Worm (Caenorhabditis elegans): ENCODE results near the gene dct-11.

DNA sequence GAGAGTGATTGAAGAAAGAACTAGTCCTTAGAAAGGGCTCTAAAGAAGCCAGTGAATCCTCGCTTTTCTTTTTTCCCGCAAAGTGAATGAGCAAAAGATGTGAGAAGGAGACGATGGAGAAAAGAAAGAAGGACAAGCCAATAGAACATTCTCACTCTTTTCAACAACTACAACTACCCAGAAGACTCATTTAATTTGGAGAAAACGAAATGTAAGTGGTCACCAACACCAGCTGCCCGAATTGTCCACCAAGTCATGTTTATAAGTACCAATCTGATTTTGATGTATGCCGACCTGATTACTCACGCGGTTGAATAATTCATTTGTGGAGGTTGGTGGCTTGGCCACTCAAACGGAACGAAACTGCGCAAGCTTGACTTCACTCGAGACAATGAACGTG lies 37.0 kb downstream of the dct-11 start:
- TF ChIP-seq unc-62 (GFP tag; optimal IDR thresholded peaks at IDR 0.05), result no peak
- TF ChIP-seq lin-39 (tag; optimal IDR thresholded peaks at IDR 0.05), result no peak
- no peak for TF ChIP-seq nhr-237 (tag; optimal IDR thresholded peaks at IDR 0.05)

All from whole organism, L1 larva.